Fruit fly (Drosophila melanogaster): ENCODE results near the gene CG33920.

Gene CG33920

dm6 chr3R:31053784-31054221 lies 8.9 kb upstream of the CG33920 start, which contains the start of gene Chchd3 (continued):
- TF ChIP-seq wor (GFP tag; IDR thresholded peaks at IDR 0.05) (no peak), lab (GFP tag; optimal IDR thresholded peaks at IDR 0.05) (peak; percentile 15), CG2202 (tag; optimal IDR thresholded peaks at IDR 0.05) (no peak), Side (GFP tag; optimal IDR thresholded peaks at IDR 0.05) (no peak), CG4424 (GFP tag; optimal IDR thresholded peaks at IDR 0.05) (no peak), fd102C (GFP tag; optimal IDR thresholded peaks at IDR 0.05) (no peak), CG30403 (GFP tag; optimal IDR thresholded peaks at IDR 0.05) (peak; percentile 22), ewg (GFP tag; optimal IDR thresholded peaks at IDR 0.05) (no peak), CG13624 (GFP tag; optimal IDR thresholded peaks at IDR 0.05) (peak; percentile 5), grau (tag; optimal IDR thresholded peaks at IDR 0.05) (no peak), CG31365 (tag; optimal IDR thresholded peaks at IDR 0.05) (no peak), pzg (GFP tag; optimal IDR thresholded peaks at IDR 0.05) (peak; percentile 94), eyg (GFP tag; optimal IDR thresholded peaks at IDR 0.05) (no peak), sens-2 (GFP tag; IDR thresholded peaks at IDR 0.05) (no peak), esg (GFP tag; conservative IDR thresholded peaks at IDR 0.05) (no peak), CG10959 (GFP tag; IDR thresholded peaks at IDR 0.05) (no peak), Dbx (GFP tag; IDR thresholded peaks at IDR 0.05) (0 out of 3 replicates have a peak, but pooled peaks have one; percentile 30), fru (optimal IDR thresholded peaks at IDR 0.05) (no peak), CG12104 (GFP tag; optimal IDR thresholded peaks at IDR 0.05) (no peak), CG15073 (GFP tag; optimal IDR thresholded peaks at IDR 0.05) (no peak), Rfx (GFP tag; IDR thresholded peaks at IDR 0.05) (no peak), Optix (GFP tag; IDR thresholded peaks at IDR 0.05) (no peak), CG17912 (GFP tag; optimal IDR thresholded peaks at IDR 0.05) (no peak), gt (GFP tag; IDR thresholded peaks at IDR 0.05) (no peak), en (GFP tag; optimal IDR thresholded peaks at IDR 0.05) (no peak), Dll (GFP tag; IDR thresholded peaks at IDR 0.05; ENCODE audit: partially characterized antibody) (no peak), CG12219 (GFP tag; optimal IDR thresholded peaks at IDR 0.05) (no peak), Ets97D (GFP tag; optimal IDR thresholded peaks at IDR 0.05) (peak; percentile 52), CG16779 (GFP tag; IDR thresholded peaks at IDR 0.05) (no peak), Oli (tag; optimal IDR thresholded peaks at IDR 0.05) (no peak), unc-4 (GFP tag; IDR thresholded peaks at IDR 0.05; ENCODE audit: partially characterized antibody) (peak; percentile 36; the same call in 1 of the 2 replicates), kni (GFP tag; optimal IDR thresholded peaks at IDR 0.05) (no peak), inv (GFP tag; IDR thresholded peaks at IDR 0.05; ENCODE audit: partially characterized antibody) (peak; percentile 18; the same call in 1 of the 2 replicates), CG8290 (GFP tag; optimal IDR thresholded peaks at IDR 0.05) (no peak), CG8290 (tag; optimal IDR thresholded peaks at IDR 0.05) (peak in 1 of 2 experiments; percentile 43), Fer2 (tag; optimal IDR thresholded peaks at IDR 0.05) (no peak), tup (GFP tag; optimal IDR thresholded peaks at IDR 0.05) (no peak), h (optimal IDR thresholded peaks at IDR 0.05) (no peak), Bteb2 (GFP tag; optimal IDR thresholded peaks at IDR 0.05) (no peak), trh (GFP tag; optimal IDR thresholded peaks at IDR 0.05) (no peak), CG4854 (GFP tag; optimal IDR thresholded peaks at IDR 0.05) (no peak), gce (GFP tag; IDR thresholded peaks at IDR 0.05) (no peak), cwo (GFP tag; optimal IDR thresholded peaks at IDR 0.05) (no peak), CG32772 (GFP tag; IDR thresholded peaks at IDR 0.05) (no peak), CG5953 (GFP tag; IDR thresholded peaks at IDR 0.05) (no peak), bab2 (GFP tag; optimal IDR thresholded peaks at IDR 0.05) (no peak), Sry-δ (GFP tag; optimal IDR thresholded peaks at IDR 0.05) (peak; percentile 67), CG9727 (GFP tag; optimal IDR thresholded peaks at IDR 0.05) (no peak), CG11093 (GFP tag; IDR thresholded peaks at IDR 0.05) (no peak), CG12155 (GFP tag; optimal IDR thresholded peaks at IDR 0.05) (peak; percentile 10), CG12236 (GFP tag; optimal IDR thresholded peaks at IDR 0.05) (peak; percentile 7), CG17612 (GFP tag; IDR thresholded peaks at IDR 0.05) (no peak), CG14860 (GFP tag; IDR thresholded peaks at IDR 0.05; ENCODE audit: partially characterized antibody) (no peak)

Data from whole organism, embryonic.